Worm (Caenorhabditis elegans): Measurements from ENCODE around the gene T24A6.17.

Gene T24A6.17

ce11 chrV:3586014-3586689, 21.9 kb upstream of the T24A6.17 start, which contains the start of the genes rpl-11.1 and T22F3.2 (continued):
- TF ChIP-seq pqm-1 (tag; optimal IDR thresholded peaks at IDR 0.05) (no peak), alr-1 (tag; optimal IDR thresholded peaks at IDR 0.05; ENCODE audit: borderline replicate concordance) (no peak), C16A3.4 (tag; optimal IDR thresholded peaks at IDR 0.05) (no peak), lir-3 (tag; optimal IDR thresholded peaks at IDR 0.05; ENCODE audit: poor library complexity) (no peak), unc-98 (GFP tag; IDR thresholded peaks at IDR 0.05) (no peak), elt-3 (tag; optimal IDR thresholded peaks at IDR 0.05) (peak in 1 of 6 experiments; percentile 7), mab-9 (GFP tag; IDR thresholded peaks at IDR 0.05) (no peak), nhr-71 (tag; optimal IDR thresholded peaks at IDR 0.05) (no peak), lin-39 (tag; optimal IDR thresholded peaks at IDR 0.05) (no peak), tlp-1 (tag; optimal IDR thresholded peaks at IDR 0.05) (no peak), mef-2 (tag; optimal IDR thresholded peaks at IDR 0.05) (no peak), nhr-85 (tag) (peak; percentile 58), lin-13 (GFP tag; optimal IDR thresholded peaks at IDR 0.05) (no peak), rnt-1 (tag; optimal IDR thresholded peaks at IDR 0.05) (peak; percentile 43)

ce11 chrV:3585011-3585410, 20.8 kb upstream of the T24A6.17 start:
- TF ChIP-seq nhr-85 (tag) (no peak), aly-2 (tag; optimal IDR thresholded peaks at IDR 0.05) (peak; percentile 3), lin-39 (tag; optimal IDR thresholded peaks at IDR 0.05) (no peak)

- TF ChIP-seq nhr-84 (tag; optimal IDR thresholded peaks at IDR 0.05) (no peak), nhr-12 (tag; optimal IDR thresholded peaks at IDR 0.05) (no peak), elt-3 (tag; optimal IDR thresholded peaks at IDR 0.05) (no peak), lin-13 (GFP tag; optimal IDR thresholded peaks at IDR 0.05) (no peak), elt-2 (tag; optimal IDR thresholded peaks at IDR 0.05) (no peak), vab-15 (tag; optimal IDR thresholded peaks at IDR 0.05) (no peak), unc-130 (tag; optimal IDR thresholded peaks at IDR 0.05) (no peak), unc-30 (tag; optimal IDR thresholded peaks at IDR 0.05) (no peak), sox-4 (tag; optimal IDR thresholded peaks at IDR 0.05) (no peak), ztf-11 (tag; optimal IDR thresholded peaks at IDR 0.05) (no peak), lsy-2 (tag; optimal IDR thresholded peaks at IDR 0.05) (no peak), zip-4 (GFP tag; optimal IDR thresholded peaks at IDR 0.05) (no peak), ama-1 (optimal IDR thresholded peaks at IDR 0.05) (no peak), swsn-7 (tag; optimal IDR thresholded peaks at IDR 0.05) (no peak), ceh-88 (GFP tag; IDR thresholded peaks at IDR 0.05) (no peak), aha-1 (tag; optimal IDR thresholded peaks at IDR 0.05) (no peak), xbp-1 (tag; optimal IDR thresholded peaks at IDR 0.05) (no peak), hpl-2 (GFP tag; optimal IDR thresholded peaks at IDR 0.05) (no peak), pax-3 (tag; optimal IDR thresholded peaks at IDR 0.05) (no peak)
Measured at ce11 chrV:3583622-3584021, 19.4 kb upstream of the T24A6.17 start.

- TF ChIP-seq fkh-10 (GFP tag; optimal IDR thresholded peaks at IDR 0.05) (no peak), sup-37 (GFP tag; optimal IDR thresholded peaks at IDR 0.05) (no peak), nhr-85 (tag) (no peak), dpl-1 (GFP tag; optimal IDR thresholded peaks at IDR 0.05) (no peak), tbx-2 (tag; optimal IDR thresholded peaks at IDR 0.05) (no peak), snu-23 (GFP tag; optimal IDR thresholded peaks at IDR 0.05) (no peak), nhr-71 (tag; optimal IDR thresholded peaks at IDR 0.05) (no peak), ceh-88 (GFP tag; IDR thresholded peaks at IDR 0.05) (no peak), sox-4 (tag; optimal IDR thresholded peaks at IDR 0.05) (no peak)
Measured at ce11 chrV:3582671-3583070, 18.4 kb upstream of the T24A6.17 start.
